Fruit fly (Drosophila melanogaster): ENCODE results near the gene Aladin.

The Aladin gene

DNA sequence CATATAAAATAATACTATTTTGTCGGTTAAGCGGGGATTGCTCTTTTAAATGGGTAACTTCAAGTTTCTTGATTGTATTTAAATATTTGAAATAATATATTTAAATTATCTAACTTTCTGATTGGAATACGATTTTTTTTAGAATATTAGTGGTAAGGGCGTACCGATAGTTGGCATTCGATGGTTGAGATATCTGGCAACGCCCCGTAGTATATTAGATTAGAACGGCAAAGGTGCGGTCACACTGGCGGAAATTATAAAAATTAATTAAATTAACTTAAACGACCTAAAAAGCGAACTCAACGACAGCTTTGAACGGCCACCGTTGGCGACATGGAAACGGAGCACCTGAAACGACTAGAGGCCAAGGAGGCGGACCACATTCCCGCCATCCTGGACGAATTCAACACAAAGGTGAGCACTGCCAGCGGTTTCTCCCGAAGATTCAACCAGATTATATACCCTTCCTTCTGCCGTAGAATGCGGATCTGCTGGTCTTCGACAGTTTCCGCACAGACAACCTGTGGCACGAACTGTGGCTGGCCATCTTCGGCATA, 17.2 kb upstream of the Aladin start, which contains the start of gene ric8a (continued):
- peak; percentile 30 for TF ChIP-seq CG2129 (GFP tag; IDR thresholded peaks at IDR 0.05; ENCODE audit: partially characterized antibody)
- TF ChIP-seq CG11456 (GFP tag; IDR thresholded peaks at IDR 0.05) = no peak
- no peak for TF ChIP-seq CG17361 (GFP tag; IDR thresholded peaks at IDR 0.05)
- TF ChIP-seq Side (GFP tag; optimal IDR thresholded peaks at IDR 0.05) = no peak
- no peak for TF ChIP-seq pho (GFP tag; optimal IDR thresholded peaks at IDR 0.05)
- no peak for TF ChIP-seq crc (GFP tag; optimal IDR thresholded peaks at IDR 0.05)
- TF ChIP-seq Asciz (GFP tag; optimal IDR thresholded peaks at IDR 0.05) = no peak
- no peak for TF ChIP-seq Dip2 (GFP tag; IDR thresholded peaks at IDR 0.05)
- TF ChIP-seq CG6683 (GFP tag; optimal IDR thresholded peaks at IDR 0.05) = no peak
- TF ChIP-seq Meics (GFP tag; optimal IDR thresholded peaks at IDR 0.05) = no peak
- no peak for TF ChIP-seq Hsf (GFP tag; optimal IDR thresholded peaks at IDR 0.05)
- TF ChIP-seq CG10979 (tag; optimal IDR thresholded peaks at IDR 0.05) = no peak
- TF ChIP-seq CG43689 (GFP tag; IDR thresholded peaks at IDR 0.05) = no peak
- no peak for TF ChIP-seq CG13624 (GFP tag; optimal IDR thresholded peaks at IDR 0.05)
- no peak for TF ChIP-seq CG11504 (tag; optimal IDR thresholded peaks at IDR 0.05)
- TF ChIP-seq Dip3 (GFP tag; optimal IDR thresholded peaks at IDR 0.05) = no peak
- TF ChIP-seq otp (GFP tag; IDR thresholded peaks at IDR 0.05) = no peak
- TF ChIP-seq CG5245 (GFP tag; optimal IDR thresholded peaks at IDR 0.05) = no peak
- TF ChIP-seq maf-S (GFP tag; optimal IDR thresholded peaks at IDR 0.05) = no peak
- no peak for TF ChIP-seq kah (GFP tag; optimal IDR thresholded peaks at IDR 0.05)
- peak; percentile 83 for TF ChIP-seq sens (GFP tag)
- TF ChIP-seq hb (GFP tag; IDR thresholded peaks at IDR 0.05; ENCODE audit: partially characterized antibody) = peak; percentile 66
- no peak for TF ChIP-seq CG12219 (GFP tag; optimal IDR thresholded peaks at IDR 0.05)
- TF ChIP-seq Nf-YA (GFP tag; IDR thresholded peaks at IDR 0.05) = no peak
- TF ChIP-seq CG4404 (GFP tag; IDR thresholded peaks at IDR 0.05) = no peak
- TF ChIP-seq Atf3 (GFP tag; optimal IDR thresholded peaks at IDR 0.05) = no peak
- TF ChIP-seq CG12744 (GFP tag; optimal IDR thresholded peaks at IDR 0.05) = no peak
- no peak for TF ChIP-seq gem (tag; optimal IDR thresholded peaks at IDR 0.05)
- TF ChIP-seq Usf (GFP tag; optimal IDR thresholded peaks at IDR 0.05) = no peak
- TF ChIP-seq YL-1 (GFP tag; optimal IDR thresholded peaks at IDR 0.05) = peak; percentile 37
- TF ChIP-seq Med (GFP tag) = peak; percentile 48
- no peak for TF ChIP-seq CG8359 (GFP tag; optimal IDR thresholded peaks at IDR 0.05; ENCODE audit: borderline replicate concordance)
- peak; percentile 85 for TF ChIP-seq CG16813 (GFP tag; IDR thresholded peaks at IDR 0.05; ENCODE audit: partially characterized antibody)
- no peak for TF ChIP-seq CG17385 (GFP tag; optimal IDR thresholded peaks at IDR 0.05)
- TF ChIP-seq CG13287 (GFP tag; IDR thresholded peaks at IDR 0.05; ENCODE audit: partially characterized antibody) = peak; percentile 81
- no peak for TF ChIP-seq onecut (GFP tag; IDR thresholded peaks at IDR 0.05)
- no peak for TF ChIP-seq CG10462 (GFP tag; optimal IDR thresholded peaks at IDR 0.05)
- TF ChIP-seq CG12299 (tag; optimal IDR thresholded peaks at IDR 0.05) = no peak
- no peak for TF ChIP-seq CG1529 (GFP tag; optimal IDR thresholded peaks at IDR 0.05)
- TF ChIP-seq Opbp (GFP tag; IDR thresholded peaks at IDR 0.05; ENCODE audit: partially characterized antibody) = peak; percentile 86
- no peak for TF ChIP-seq ro (GFP tag; IDR thresholded peaks at IDR 0.05)
- TF ChIP-seq Dek (tag; optimal IDR thresholded peaks at IDR 0.05) = peak; percentile 26
- peak; percentile 68 for TF ChIP-seq ato (GFP tag; IDR thresholded peaks at IDR 0.05; ENCODE audit: partially characterized antibody)
- no peak for TF ChIP-seq CG17612 (GFP tag; IDR thresholded peaks at IDR 0.05)
- peak; percentile 64; the same call in 2 of the 3 replicates for TF ChIP-seq CG14860 (GFP tag; IDR thresholded peaks at IDR 0.05; ENCODE audit: partially characterized antibody)
- TF ChIP-seq pnt (GFP tag; optimal IDR thresholded peaks at IDR 0.05) = no peak
- TF ChIP-seq Trl (optimal IDR thresholded peaks at IDR 0.05) = no peak
- TF ChIP-seq Trl (GFP tag; optimal IDR thresholded peaks at IDR 0.05) = no peak
- no peak for TF ChIP-seq Blimp-1 (GFP tag; optimal IDR thresholded peaks at IDR 0.05)
- peak; percentile 85 for TF ChIP-seq knrl (GFP tag; IDR thresholded peaks at IDR 0.05; ENCODE audit: partially characterized antibody)
- no peak for TF ChIP-seq CG17359 (tag; optimal IDR thresholded peaks at IDR 0.05)
